Worm (Caenorhabditis elegans) whole organism, late embryonic: Measurements from ENCODE around the gene gro-1.

Source experiments
- C08G9.2 ChIP-seq: sonication (generic microtip); optimal IDR thresholded peaks from 2 replicates; lab custom pipeline; 2016; ENCODE audit warnings: mild to moderate bottlenecking, missing genetic modification characterization, moderate library complexity, missing compliant biosample characterization
- C38D4.7 ChIP-seq: fragments of 200-800 bp; sonication (Bioruptor generic); optimal IDR thresholded peaks from 2 replicates; lab custom pipeline; 2018; ENCODE audit warnings: mild to moderate bottlenecking, missing genetic modification characterization, moderate library complexity, missing compliant biosample characterization
- F13H6.1 ChIP-seq: sonication (generic microtip); optimal IDR thresholded peaks from 2 replicates; lab custom pipeline; 2016; ENCODE audit warnings: missing genetic modification characterization, missing compliant biosample characterization
- K09A11.1 ChIP-seq: sonication (generic microtip); optimal IDR thresholded peaks from 2 replicates; lab custom pipeline; 2017; ENCODE audit warnings: antibody characterized with exemption, mild to moderate bottlenecking, missing genetic modification characterization, missing compliant biosample characterization; ENCODE audit not compliant: insufficient read depth
- T23F11.4 ChIP-seq: fragments of 200-800 bp; sonication (Bioruptor generic); optimal IDR thresholded peaks from 2 replicates; lab custom pipeline; 2018; ENCODE audit warnings: mild to moderate bottlenecking, missing genetic modification characterization, missing compliant biosample characterization
- ahr-1 ChIP-seq: sonication (generic microtip); optimal IDR thresholded peaks from 2 replicates; lab custom pipeline; 2016; ENCODE audit warnings: missing genetic modification characterization, missing compliant biosample characterization
- ceh-19 ChIP-seq: fragments of 200-800 bp; sonication (Bioruptor generic); optimal IDR thresholded peaks from 2 replicates; lab custom pipeline; 2018; ENCODE audit warnings: mild to moderate bottlenecking, missing genetic modification characterization, missing compliant biosample characterization
- ceh-22 ChIP-seq: sonication (generic microtip); optimal IDR thresholded peaks from 2 replicates; lab custom pipeline; 2017; ENCODE audit warnings: missing biosample characterization, missing genetic modification characterization
- ceh-24 ChIP-seq: sonication (generic microtip); optimal IDR thresholded peaks from 2 replicates; lab custom pipeline; 2016; ENCODE audit warnings: mild to moderate bottlenecking, missing genetic modification characterization, missing compliant biosample characterization
- ceh-30 ChIP-seq: fragments of 150-350 bp; optimal IDR thresholded peaks from 2 replicates; lab custom pipeline; 2014; ENCODE audit warnings: missing biosample characterization, missing genetic modification characterization
- ceh-31 ChIP-seq: sonication (generic microtip); optimal IDR thresholded peaks from 2 replicates; lab custom pipeline; 2016; ENCODE audit warnings: missing genetic modification characterization, missing compliant biosample characterization
- ceh-45 ChIP-seq: fragments of 200-800 bp; sonication (Bioruptor generic); IDR thresholded peaks from 2 replicates; pipeline ENCODE4 v1.3.6; 2022; ENCODE audit warnings: missing genetic modification reagents, missing genetic modification characterization, missing compliant biosample characterization
- ceh-48 ChIP-seq: sonication (generic microtip); optimal IDR thresholded peaks from 2 replicates; lab custom pipeline; 2016; ENCODE audit warnings: missing genetic modification characterization, inconsistent platforms, missing compliant biosample characterization
- ceh-6 ChIP-seq: fragments of 200-800 bp; sonication (Bioruptor generic); optimal IDR thresholded peaks from 2 replicates; lab custom pipeline; 2018; ENCODE audit warnings: mild to moderate bottlenecking, missing genetic modification characterization, missing compliant biosample characterization
- che-1 ChIP-seq: sonication (generic microtip); optimal IDR thresholded peaks from 2 replicates; lab custom pipeline; 2016; ENCODE audit warnings: mild to moderate bottlenecking, missing genetic modification characterization, missing compliant biosample characterization
- dmd-4 ChIP-seq: sonication (generic microtip); optimal IDR thresholded peaks from 2 replicates; lab custom pipeline; 2016; ENCODE audit warnings: borderline replicate concordance, missing genetic modification characterization, missing compliant biosample characterization
- dve-1 ChIP-seq: sonication (generic microtip); optimal IDR thresholded peaks from 2 replicates; lab custom pipeline; 2017; ENCODE audit warnings: antibody characterized with exemption, mild to moderate bottlenecking, missing genetic modification characterization, missing compliant biosample characterization
- elt-2 ChIP-seq: sonication (generic microtip); optimal IDR thresholded peaks from 2 replicates; lab custom pipeline; 2016; ENCODE audit warnings: missing genetic modification reagents, missing genetic modification characterization, missing compliant biosample characterization
- ets-4 ChIP-seq: sonication (generic microtip); optimal IDR thresholded peaks from 2 replicates; lab custom pipeline; 2016; ENCODE audit warnings: missing genetic modification characterization, missing compliant biosample characterization
- eyg-1 ChIP-seq: sonication (generic microtip); optimal IDR thresholded peaks from 2 replicates; lab custom pipeline; 2016; ENCODE audit warnings: missing genotype, missing genetic modification characterization, missing compliant biosample characterization
- fkh-10 ChIP-seq: fragments of 150-350 bp; optimal IDR thresholded peaks from 2 replicates; lab custom pipeline; 2014; ENCODE audit warnings: missing biosample characterization, missing genetic modification reagents, missing genetic modification characterization
- fkh-6 ChIP-seq: sonication (generic microtip); optimal IDR thresholded peaks from 2 replicates; lab custom pipeline; 2016; ENCODE audit warnings: missing genetic modification characterization, missing compliant biosample characterization
- gmeb-2 ChIP-seq: sonication (generic microtip); optimal IDR thresholded peaks from 2 replicates; lab custom pipeline; 2016; ENCODE audit warnings: missing genetic modification characterization, inconsistent platforms, missing compliant biosample characterization
- hlh-15 ChIP-seq: sonication (generic microtip); optimal IDR thresholded peaks from 2 replicates; lab custom pipeline; 2016; ENCODE audit warnings: missing genetic modification characterization, missing compliant biosample characterization
- hlh-30 ChIP-seq: sonication (generic microtip); optimal IDR thresholded peaks from 2 replicates; lab custom pipeline; 2017; ENCODE audit warnings: antibody characterized with exemption, missing genetic modification characterization, missing compliant biosample characterization; ENCODE audit not compliant: insufficient read depth
- hlh-8 ChIP-seq: sonication (generic microtip); optimal IDR thresholded peaks from 2 replicates; lab custom pipeline; 2016; ENCODE audit warnings: missing genotype, missing genetic modification characterization, missing compliant biosample characterization
- lim-6 ChIP-seq: sonication (generic microtip); optimal IDR thresholded peaks from 2 replicates; lab custom pipeline; 2016; ENCODE audit warnings: missing genetic modification characterization, missing compliant biosample characterization
- lin-11 ChIP-seq: fragments of 200-800 bp; sonication (Bioruptor generic); optimal IDR thresholded peaks from 2 replicates; lab custom pipeline; 2018; ENCODE audit warnings: mild to moderate bottlenecking, missing genetic modification characterization, missing compliant biosample characterization
- mec-3 ChIP-seq: sonication (generic microtip); optimal IDR thresholded peaks from 2 replicates; lab custom pipeline; 2016; ENCODE audit warnings: borderline replicate concordance, missing genetic modification characterization, missing compliant biosample characterization
- nfya-1 ChIP-seq: sonication (generic microtip); optimal IDR thresholded peaks from 2 replicates; lab custom pipeline; 2017; ENCODE audit warnings: missing genetic modification characterization, mild to moderate bottlenecking, missing compliant biosample characterization, antibody characterized with exemption, moderate library complexity
- nhr-11 ChIP-seq: fragments of 150-350 bp; optimal IDR thresholded peaks from 2 replicates; lab custom pipeline; 2014; ENCODE audit warnings: missing biosample characterization, missing genetic modification characterization
- npax-4 ChIP-seq: sonication (generic microtip); optimal IDR thresholded peaks from 2 replicates; lab custom pipeline; 2016; ENCODE audit warnings: missing genetic modification characterization, missing compliant biosample characterization
- odd-2 ChIP-seq: sonication (generic microtip); optimal IDR thresholded peaks from 2 replicates; lab custom pipeline; 2017; ENCODE audit warnings: antibody characterized with exemption, mild to moderate bottlenecking, missing genetic modification characterization, missing compliant biosample characterization
- pag-3 ChIP-seq: sonication (generic microtip); optimal IDR thresholded peaks from 2 replicates; lab custom pipeline; 2016; ENCODE audit warnings: missing compliant biosample characterization, missing genetic modification characterization, borderline replicate concordance
- pat-9 ChIP-seq: fragments of 200-800 bp; sonication (Bioruptor generic); optimal IDR thresholded peaks from 2 replicates; lab custom pipeline; 2018; ENCODE audit warnings: mild to moderate bottlenecking, missing genetic modification characterization, moderate library complexity, missing compliant biosample characterization
- pax-1 ChIP-seq: fragments of 150-350 bp; optimal IDR thresholded peaks from 2 replicates; lab custom pipeline; 2014; ENCODE audit warnings: missing biosample characterization, missing genetic modification characterization
- pha-2 ChIP-seq: sonication (generic microtip); optimal IDR thresholded peaks from 2 replicates; lab custom pipeline; 2017; ENCODE audit warnings: mild to moderate bottlenecking, missing genetic modification characterization, missing compliant biosample characterization
- pqm-1 ChIP-seq: sonication (generic microtip); optimal IDR thresholded peaks from 2 replicates; lab custom pipeline; 2016; ENCODE audit warnings: missing genetic modification characterization, missing compliant biosample characterization
- ref-2 ChIP-seq: sonication (generic microtip); optimal IDR thresholded peaks from 2 replicates; lab custom pipeline; 2016; ENCODE audit warnings: missing genetic modification characterization, missing compliant biosample characterization
- rnt-1 ChIP-seq: sonication (generic microtip); optimal IDR thresholded peaks from 2 replicates; lab custom pipeline; 2016; ENCODE audit warnings: missing genetic modification characterization, missing compliant biosample characterization
- sdc-2 ChIP-seq: sonication (generic microtip); optimal IDR thresholded peaks from 2 replicates; lab custom pipeline; 2016; ENCODE audit warnings: missing genotype, missing genetic modification characterization, missing compliant biosample characterization
- sox-4 ChIP-seq: sonication (generic microtip); optimal IDR thresholded peaks from 2 replicates; lab custom pipeline; 2017; ENCODE audit warnings: mild to moderate bottlenecking, missing genetic modification characterization, inconsistent platforms, missing compliant biosample characterization
- tbx-2 ChIP-seq: sonication (generic microtip); optimal IDR thresholded peaks from 2 replicates; lab custom pipeline; 2016; ENCODE audit warnings: missing genetic modification characterization, missing compliant biosample characterization
- unc-42 ChIP-seq: sonication (generic microtip); optimal IDR thresholded peaks from 2 replicates; lab custom pipeline; 2016; ENCODE audit warnings: missing genotype, missing genetic modification characterization, missing compliant biosample characterization
- zip-5 ChIP-seq: sonication (generic microtip); optimal IDR thresholded peaks from 2 replicates; lab custom pipeline; 2016; ENCODE audit warnings: missing genetic modification characterization, missing compliant biosample characterization
- ztf-16 ChIP-seq: sonication (generic microtip); optimal IDR thresholded peaks from 2 replicates; lab custom pipeline; 2017; ENCODE audit warnings: missing genetic modification characterization, missing compliant biosample characterization

Gene gro-1

ce11 chrIII:5290230-5290629, 25.3 kb downstream of the gro-1 start:
- TF ChIP-seq hlh-15 (tag; lab: Kevin White, UChicago): no peak
- TF ChIP-seq eyg-1 (tag; lab: Kevin White, UChicago): no peak
- no peak for TF ChIP-seq npax-4
- no peak for TF ChIP-seq ceh-24
- no peak for TF ChIP-seq nhr-11 (tag; lab: Kevin White, UChicago)
- no peak for TF ChIP-seq nfya-1 (tag; lab: Kevin White, UChicago)
- TF ChIP-seq ets-4 (tag; lab: Kevin White, UChicago): no peak
- no peak for TF ChIP-seq T23F11.4 (GFP tag; lab: Kevin White, UChicago)
- no peak for TF ChIP-seq C38D4.7
- TF ChIP-seq tbx-2 (tag; lab: Kevin White, UChicago): no peak
- no peak for TF ChIP-seq pqm-1 (tag; lab: Kevin White, UChicago)
- TF ChIP-seq lim-6: no peak
- TF ChIP-seq hlh-30: no peak
- TF ChIP-seq rnt-1: no peak

- peak; percentile 23 for TF ChIP-seq elt-2 (tag; lab: Kevin White, UChicago)
- TF ChIP-seq ceh-45 (GFP tag; lab: Robert Waterston, UW): no peak
Measured at ce11 chrIII:5291281-5291680, 26.4 kb downstream of the gro-1 start.

ce11 chrIII:5294281-5294680, 29.4 kb downstream of the gro-1 start:
- no peak for TF ChIP-seq pha-2 (tag; lab: Kevin White, UChicago)
- TF ChIP-seq C38D4.7: no peak
- TF ChIP-seq ceh-22: no peak
- no peak for TF ChIP-seq K09A11.1 (tag; lab: Kevin White, UChicago)
- TF ChIP-seq pax-1 (tag; lab: Kevin White, UChicago): no peak
- TF ChIP-seq pag-3: no peak
- no peak for TF ChIP-seq odd-2
- no peak for TF ChIP-seq F13H6.1
- TF ChIP-seq T23F11.4 (GFP tag; lab: Kevin White, UChicago): no peak
- TF ChIP-seq ref-2 (tag; lab: Kevin White, UChicago): no peak
- no peak for TF ChIP-seq sox-4
- no peak for TF ChIP-seq ceh-31
- no peak for TF ChIP-seq zip-5 (tag; lab: Kevin White, UChicago)

ce11 chrIII:5294867-5295266, 30.0 kb downstream of the gro-1 start:
- TF ChIP-seq nhr-11 (tag; lab: Kevin White, UChicago) (no peak), hlh-8 (tag; lab: Kevin White, UChicago) (peak; percentile 73), lin-11 (tag; lab: Kevin White, UChicago) (peak; percentile 66), ztf-16 (tag; lab: Kevin White, UChicago) (peak; percentile 81), pat-9 (tag; lab: Kevin White, UChicago) (peak; percentile 88), rnt-1 (peak; percentile 82), unc-42 (tag; lab: Kevin White, UChicago) (no peak), hlh-30 (peak; percentile 33), fkh-6 (tag; lab: Kevin White, UChicago) (peak; percentile 89), ceh-6 (GFP tag; lab: Kevin White, UChicago) (peak; percentile 84), zip-5 (tag; lab: Kevin White, UChicago) (peak; percentile 33), ceh-48 (tag; lab: Kevin White, UChicago) (peak; percentile 75), C08G9.2 (tag; lab: Kevin White, UChicago) (peak; percentile 83), nfya-1 (tag; lab: Kevin White, UChicago) (peak; percentile 68), sdc-2 (tag; lab: Kevin White, UChicago) (peak; percentile 81), pag-3 (no peak), dmd-4 (tag; lab: Kevin White, UChicago) (peak; percentile 73), ceh-24 (peak; percentile 41), ceh-19 (GFP tag; lab: Kevin White, UChicago) (peak; percentile 87), ref-2 (tag; lab: Kevin White, UChicago) (peak; percentile 87), ceh-22 (no peak), ets-4 (tag; lab: Kevin White, UChicago) (peak; percentile 88), ceh-30 (tag; lab: Kevin White, UChicago) (peak; percentile 60), hlh-15 (tag; lab: Kevin White, UChicago) (peak; percentile 63), che-1 (peak; percentile 90), pqm-1 (tag; lab: Kevin White, UChicago) (peak; percentile 81), gmeb-2 (peak; percentile 91), fkh-10 (GFP tag; lab: Kevin White, UChicago) (peak; percentile 34), mec-3 (tag; lab: Kevin White, UChicago) (peak; percentile 44), dve-1 (tag; lab: Kevin White, UChicago) (peak; percentile 73), pax-1 (tag; lab: Kevin White, UChicago) (no peak), K09A11.1 (tag; lab: Kevin White, UChicago) (peak; percentile 70), ahr-1 (tag; lab: Kevin White, UChicago) (peak; percentile 61), odd-2 (peak; percentile 67)
